Worm (Caenorhabditis elegans): Measurements from ENCODE around the gene Y46G5A.22.

- TF ChIP-seq sea-1 (GFP tag; conservative IDR thresholded peaks at IDR 0.05) (no peak), hnd-1 (tag; optimal IDR thresholded peaks at IDR 0.05) (no peak)
Measured at ce11 chrII:12787831-12788248, 30.5 kb downstream of the Y46G5A.22 start, which contains the start of gene alkb-7.

All from whole organism, early embryonic.